Worm (Caenorhabditis elegans) whole organism, L2 larva: ENCODE data around the gene nhr-115.
"Not testable (repeated sequence)": the region's sequence is repeated elsewhere in the genome, so short reads cannot be mapped to it uniquely, and the experiment has no call there.

Source experiments
- C34F6.9 ChIP-seq: fragments of 150-350 bp; optimal IDR thresholded peaks from 2 replicates; lab custom pipeline; 2014; ENCODE audit warnings: missing biosample characterization, missing genetic modification characterization
- F13H6.1 ChIP-seq: sonication (generic microtip); optimal IDR thresholded peaks from 2 replicates; lab custom pipeline; 2016; ENCODE audit warnings: missing genetic modification characterization, missing compliant biosample characterization
- R02D3.7 ChIP-seq: fragments of 150-350 bp; optimal IDR thresholded peaks from 2 replicates; lab custom pipeline; 2014; ENCODE audit warnings: missing biosample characterization, missing genetic modification characterization
- Y55F3AM.14 ChIP-seq: fragments of 200-800 bp; sonication (Bioruptor generic); optimal IDR thresholded peaks from 2 replicates; lab custom pipeline; 2018; ENCODE audit warnings: mild to moderate bottlenecking, missing genetic modification characterization, missing compliant biosample characterization
- ZK546.5 ChIP-seq: sonication (generic microtip); optimal IDR thresholded peaks from 2 replicates; lab custom pipeline; 2017; ENCODE audit warnings: missing biosample characterization, missing genetic modification characterization
- alr-1 ChIP-seq: fragments of 150-350 bp; optimal IDR thresholded peaks from 2 replicates; lab custom pipeline; 2014; ENCODE audit warnings: missing biosample characterization, missing genetic modification characterization
- ama-1 ChIP-seq: fragments of 150-350 bp; optimal IDR thresholded peaks from 2 replicates; lab custom pipeline; 2018; ENCODE audit warnings: inconsistent platforms
- blmp-1 ChIP-seq: sonication (generic microtip); optimal IDR thresholded peaks from 2 replicates; lab custom pipeline; 2017; ENCODE audit warnings: missing genetic modification characterization, mild to moderate bottlenecking, missing compliant biosample characterization, antibody characterized with exemption, moderate library complexity; ENCODE audit not compliant: insufficient read depth
- ceh-16 ChIP-seq: fragments of 150-350 bp; optimal IDR thresholded peaks from 2 replicates; lab custom pipeline; 2014; ENCODE audit warnings: missing biosample characterization, missing genetic modification characterization
- ceh-82 ChIP-seq: fragments of 150-350 bp; optimal IDR thresholded peaks from 2 replicates; lab custom pipeline; 2014; ENCODE audit warnings: missing biosample characterization, missing genetic modification characterization
- crh-2 ChIP-seq: sonication (generic microtip); optimal IDR thresholded peaks from 2 replicates; lab custom pipeline; 2017; ENCODE audit warnings: missing biosample characterization, missing genetic modification characterization
- dmd-4 ChIP-seq: sonication (generic microtip); optimal IDR thresholded peaks from 2 replicates; lab custom pipeline; 2017; ENCODE audit warnings: missing biosample characterization, missing genetic modification characterization
- elt-1 ChIP-seq: fragments of 150-350 bp; optimal IDR thresholded peaks from 2 replicates; lab custom pipeline; 2014; ENCODE audit warnings: missing biosample characterization, missing genetic modification characterization
- elt-3 ChIP-seq: sonication (generic microtip); optimal IDR thresholded peaks from 2 replicates; lab custom pipeline; 2017; ENCODE audit warnings: missing biosample characterization, missing genetic modification characterization
- fos-1 ChIP-seq: fragments of 150-350 bp; optimal IDR thresholded peaks from 2 replicates; lab custom pipeline; 2014; ENCODE audit warnings: missing biosample characterization, missing genetic modification characterization
- lin-11 ChIP-seq: fragments of 150-350 bp; sonication (generic microtip); optimal IDR thresholded peaks from 2 replicates; lab custom pipeline; 2014; ENCODE audit warnings: missing biosample characterization, missing genetic modification characterization, inconsistent platforms, mixed read lengths
- lin-13 ChIP-seq: fragments of 150-350 bp; optimal IDR thresholded peaks from 2 replicates; lab custom pipeline; 2014; ENCODE audit warnings: missing biosample characterization, missing genetic modification reagents, missing genetic modification characterization
- lsy-2 ChIP-seq, 2 experiments: fragments of 150-350 bp in 1 of 2; sonication (generic microtip) in 1 of 2; optimal IDR thresholded peaks; 2 replicates each; lab custom pipeline; 2014 to 2017; ENCODE audit warnings: missing biosample characterization in 2 of 2, missing genetic modification characterization in 2 of 2
- mbf-1 ChIP-seq: sonication (generic microtip); optimal IDR thresholded peaks from 2 replicates; lab custom pipeline; 2017; ENCODE audit warnings: missing biosample characterization, missing genetic modification characterization
- mdl-1 ChIP-seq, 2 experiments: fragments of 150-350 bp in 1 of 2; sonication (generic microtip) in 1 of 2; optimal IDR thresholded peaks; 2 replicates each; lab custom pipeline; 2017; ENCODE audit warnings: missing biosample characterization in 2 of 2, missing genetic modification characterization in 2 of 2
- nhr-10 ChIP-seq: sonication (generic microtip); optimal IDR thresholded peaks from 2 replicates; lab custom pipeline; 2017; ENCODE audit warnings: missing biosample characterization, missing genetic modification characterization
- nhr-11 ChIP-seq: fragments of 150-350 bp; optimal IDR thresholded peaks from 2 replicates; lab custom pipeline; 2014; ENCODE audit warnings: missing biosample characterization, missing genetic modification characterization
- nhr-129 ChIP-seq: fragments of 150-350 bp; optimal IDR thresholded peaks from 2 replicates; lab custom pipeline; 2014; ENCODE audit warnings: missing biosample characterization, missing genetic modification characterization
- nhr-25 ChIP-seq: fragments of 150-350 bp; sonication (generic microtip); optimal IDR thresholded peaks from 3 replicates; lab custom pipeline; 2014; ENCODE audit warnings: missing biosample characterization, missing genetic modification characterization
- sem-4 ChIP-seq: fragments of 150-350 bp; optimal IDR thresholded peaks from 2 replicates; lab custom pipeline; 2014; ENCODE audit warnings: missing biosample characterization, missing genetic modification reagents, missing genetic modification characterization
- skn-1 ChIP-seq: sonication (generic microtip); optimal IDR thresholded peaks from 2 replicates; lab custom pipeline; 2017; ENCODE audit warnings: missing biosample characterization, missing genetic modification characterization
- sma-9 ChIP-seq, 2 experiments: fragments of 150-350 bp in 1 of 2; sonication (generic microtip) in 1 of 2; optimal IDR thresholded peaks; 2 replicates each; lab custom pipeline; 2014 to 2016; ENCODE audit warnings: missing genetic modification characterization in 2 of 2, mild to moderate bottlenecking in 1 of 2, missing biosample characterization in 1 of 2, missing compliant biosample characterization in 1 of 2, missing genetic modification reagents in 1 of 2, moderate library complexity in 1 of 2
- snpc-4 ChIP-seq: fragments of 150-350 bp; optimal IDR thresholded peaks from 2 replicates; lab custom pipeline; 2014; ENCODE audit warnings: missing biosample characterization, missing genetic modification characterization
- unc-39 ChIP-seq: fragments of 150-350 bp; optimal IDR thresholded peaks from 2 replicates; lab custom pipeline; 2014; ENCODE audit warnings: missing biosample characterization, missing genetic modification characterization
- unc-55 ChIP-seq: fragments of 150-350 bp; sonication (generic microtip); optimal IDR thresholded peaks from 3 replicates; lab custom pipeline; 2014; ENCODE audit warnings: missing biosample characterization, missing genetic modification reagents, missing genetic modification characterization
- unc-62 ChIP-seq: fragments of 150-350 bp; optimal IDR thresholded peaks from 2 replicates; lab custom pipeline; 2014; ENCODE audit warnings: missing biosample characterization, missing genetic modification reagents, missing genetic modification characterization
- zag-1 ChIP-seq: fragments of 150-350 bp; optimal IDR thresholded peaks from 2 replicates; lab custom pipeline; 2014; ENCODE audit warnings: missing biosample characterization, missing genetic modification characterization
- ztf-1 ChIP-seq: fragments of 200-800 bp; sonication (Bioruptor generic); conservative IDR thresholded peaks from 2 replicates; pipeline ENCODE4 v1.3.6; 2022; ENCODE audit warnings: missing genetic modification characterization, missing compliant biosample characterization
- ztf-11 ChIP-seq: sonication (generic microtip); optimal IDR thresholded peaks from 2 replicates; lab custom pipeline; 2017; ENCODE audit warnings: missing biosample characterization, missing genetic modification characterization
- ztf-4 ChIP-seq: fragments of 150-350 bp; optimal IDR thresholded peaks from 2 replicates; lab custom pipeline; 2014; ENCODE audit warnings: missing biosample characterization, missing genetic modification characterization

nhr-115 gene

ce11 chrV:2251774-2252173, 40.6 kb upstream of the nhr-115 start:
- TF ChIP-seq fos-1 (tag; lab: Kevin White, UChicago) (peak; percentile 11), ceh-82 (tag; lab: Kevin White, UChicago) (no peak)

ce11 chrV:2254553-2255124, 37.7 kb upstream of the nhr-115 start, which contains the start of gene str-253:
TSS of gene str-253 (minus strand) at chrV:2254603.
- no peak for TF ChIP-seq nhr-10 (tag; lab: Kevin White, UChicago)
- no peak for TF ChIP-seq mdl-1 (tag; optimal IDR thresholded peaks at IDR 0.05; lab: Kevin White, UChicago)
- TF ChIP-seq mbf-1 (tag; lab: Kevin White, UChicago): no peak
- TF ChIP-seq blmp-1 (tag; lab: Kevin White, UChicago): no peak
- no peak for TF ChIP-seq lin-13 (GFP tag; lab: Kevin White, UChicago)
- no peak for TF ChIP-seq ztf-11
- TF ChIP-seq, all 48 proteins: peak for 0

ce11 chrV:2255191-2255590, 37.1 kb upstream of the nhr-115 start, which contains the start of gene F41B5.1:
TSS of gene F41B5.1 (plus strand) at chrV:2255533.
- TF ChIP-seq fos-1 (tag; lab: Kevin White, UChicago); mdl-1 (tag; optimal IDR thresholded peaks at IDR 0.05; lab: Kevin White, UChicago); elt-1 (tag; lab: Kevin White, UChicago): not testable (repeated sequence)

ce11 chrV:2259750-2260149, 32.6 kb upstream of the nhr-115 start, which contains the start of gene nhr-182:
TSS of gene nhr-182 (minus strand) at chrV:2259927.
- TF ChIP-seq nhr-129 (peak; percentile 28), fos-1 (tag; lab: Kevin White, UChicago) (peak; percentile 18), ZK546.5 (no peak), unc-55 (GFP tag; lab: Kevin White, UChicago) (no peak), blmp-1 (tag; lab: Kevin White, UChicago) (no peak), elt-3 (tag; lab: Kevin White, UChicago) (no peak), crh-2 (tag; lab: Kevin White, UChicago) (peak; percentile 49), unc-62 (GFP tag; lab: Kevin White, UChicago) (no peak), F13H6.1 (tag; lab: Kevin White, UChicago) (peak; percentile 6), skn-1 (tag; lab: Kevin White, UChicago) (peak; percentile 86), lin-11 (no peak), nhr-25 (no peak), lsy-2 (tag; optimal IDR thresholded peaks at IDR 0.05; lab: Kevin White, UChicago) (peak in 1 of 2 experiments; percentile 28), C34F6.9 (tag; lab: Kevin White, UChicago) (peak; percentile 27), sma-9 (GFP tag; optimal IDR thresholded peaks at IDR 0.05; lab: Kevin White, UChicago) (peak; percentile 19), sma-9 (tag; optimal IDR thresholded peaks at IDR 0.05; lab: Kevin White, UChicago) (no peak), mdl-1 (tag; optimal IDR thresholded peaks at IDR 0.05; lab: Kevin White, UChicago) (no peak)

DNA sequence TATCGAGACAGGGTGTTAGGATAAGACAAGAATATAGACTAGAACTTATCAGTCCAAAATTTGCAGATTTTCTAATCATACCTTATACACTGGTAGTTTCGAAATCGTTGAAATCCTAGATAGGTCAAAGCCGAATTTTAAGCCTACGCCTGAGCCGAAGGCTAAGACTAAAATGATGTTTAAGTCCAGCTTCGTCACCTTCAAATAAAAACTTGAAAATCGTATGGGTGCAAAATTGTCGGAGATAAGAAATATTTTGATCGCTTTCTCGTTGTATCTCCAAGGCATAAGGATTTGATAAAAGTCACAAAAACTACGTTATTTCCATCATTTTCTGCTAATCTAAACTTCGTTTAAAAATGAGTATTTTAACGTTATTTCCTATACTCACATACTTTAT, 31.7 kb upstream of the nhr-115 start, which contains the start of gene F41B5.12:
Gene F41B5.12, plus strand, starts transcription at position 301 of the 400 bp plus-strand sequence.
- TF ChIP-seq nhr-25 (no peak), ceh-16 (tag; lab: Kevin White, UChicago) (no peak), unc-39 (tag; lab: Kevin White, UChicago) (no peak), F13H6.1 (tag; lab: Kevin White, UChicago) (no peak), sma-9 (GFP tag; optimal IDR thresholded peaks at IDR 0.05; lab: Kevin White, UChicago) (no peak), sma-9 (tag; optimal IDR thresholded peaks at IDR 0.05; lab: Kevin White, UChicago) (no peak), Y55F3AM.14 (no peak), ztf-1 (no peak), snpc-4 (tag; lab: Kevin White, UChicago) (no peak), ama-1 (lab: Kevin White, UChicago) (no peak), crh-2 (tag; lab: Kevin White, UChicago) (no peak), skn-1 (tag; lab: Kevin White, UChicago) (no peak), ZK546.5 (no peak), ztf-4 (no peak), lsy-2 (tag; optimal IDR thresholded peaks at IDR 0.05; lab: Kevin White, UChicago) (no peak), alr-1 (no peak)

DNA sequence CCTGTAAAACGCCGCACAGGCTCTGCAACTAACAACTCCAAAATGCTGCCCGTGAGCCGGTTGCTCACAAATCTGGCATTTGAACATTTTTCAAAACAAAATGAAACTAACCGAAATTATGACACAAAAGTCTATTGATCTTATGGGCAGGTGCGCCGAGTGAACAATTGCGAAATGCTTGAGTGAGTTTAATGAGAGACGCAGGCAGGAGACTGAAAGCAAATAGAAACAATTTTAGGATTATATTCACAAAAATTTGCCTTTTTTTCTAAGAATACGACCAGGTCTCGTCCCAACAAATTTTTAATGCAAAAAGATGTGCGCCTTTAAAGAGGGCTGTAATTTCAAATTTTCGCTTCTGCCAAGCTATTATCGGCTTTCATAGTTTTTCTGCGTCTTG, 27.9 kb upstream of the nhr-115 start, which contains the start of gene nhr-183:
Gene nhr-183, minus strand, starts transcription at position 180 of the 400 bp plus-strand sequence.
- TF ChIP-seq fos-1 (tag; lab: Kevin White, UChicago): no peak
- TF ChIP-seq crh-2 (tag; lab: Kevin White, UChicago): no peak
- no peak for TF ChIP-seq lin-11
- TF ChIP-seq mdl-1 (tag; optimal IDR thresholded peaks at IDR 0.05; lab: Kevin White, UChicago): no peak
- TF ChIP-seq nhr-25: no peak
- TF ChIP-seq alr-1: no peak
- no peak for TF ChIP-seq zag-1 (tag; lab: Kevin White, UChicago)
- TF ChIP-seq nhr-10 (tag; lab: Kevin White, UChicago): no peak
- no peak for TF ChIP-seq unc-39 (tag; lab: Kevin White, UChicago)
- TF ChIP-seq nhr-11: no peak
- no peak for TF ChIP-seq unc-55 (GFP tag; lab: Kevin White, UChicago)
- no peak for TF ChIP-seq lsy-2 (tag; optimal IDR thresholded peaks at IDR 0.05; lab: Kevin White, UChicago)
- TF ChIP-seq dmd-4 (tag; lab: Kevin White, UChicago): no peak
- TF ChIP-seq lin-13 (GFP tag; lab: Kevin White, UChicago): no peak
- TF ChIP-seq skn-1 (tag; lab: Kevin White, UChicago): no peak
- TF ChIP-seq sem-4 (tag; lab: Kevin White, UChicago): no peak
- TF ChIP-seq F13H6.1 (tag; lab: Kevin White, UChicago): no peak
- no peak for TF ChIP-seq R02D3.7 (tag; lab: Kevin White, UChicago)
- no peak for TF ChIP-seq unc-62 (GFP tag; lab: Kevin White, UChicago)
